Worm (Caenorhabditis elegans) whole organism, mixed stage, embryonic: ENCODE measurements around the gene fbxb-48.

ENCODE experiments used
- ces-1 ChIP-seq: fragments of 150-350 bp; optimal IDR thresholded peaks from 2 replicates; lab custom pipeline; 2014; ENCODE audit warnings: missing biosample characterization, missing genetic modification reagents, missing genetic modification characterization
- cnd-1 ChIP-seq: fragments of 200-800 bp; sonication (Bioruptor generic); optimal IDR thresholded peaks from 2 replicates; lab custom pipeline; 2018; ENCODE audit warnings: mild to moderate bottlenecking, missing genetic modification characterization, missing compliant biosample characterization
- lsy-2 ChIP-seq: fragments of 150-350 bp; optimal IDR thresholded peaks from 2 replicates; lab custom pipeline; 2014; ENCODE audit warnings: missing biosample characterization, missing genetic modification characterization
- mep-1 ChIP-seq: fragments of 150-350 bp; optimal IDR thresholded peaks from 2 replicates; lab custom pipeline; 2017; ENCODE audit warnings: missing biosample characterization, missing genetic modification reagents, missing genetic modification characterization, inconsistent platforms
- nhr-237 ChIP-seq: fragments of 150-350 bp; optimal IDR thresholded peaks from 2 replicates; lab custom pipeline; 2014; ENCODE audit warnings: missing biosample characterization, missing genetic modification characterization
- nhr-28 ChIP-seq: fragments of 150-350 bp; optimal IDR thresholded peaks from 2 replicates; lab custom pipeline; 2014; ENCODE audit warnings: missing biosample characterization, missing genetic modification characterization
- pha-4 ChIP-seq: fragments of 150-350 bp; optimal IDR thresholded peaks from 2 replicates; lab custom pipeline; 2018; ENCODE audit warnings: missing biosample characterization, missing genetic modification reagents, missing genetic modification characterization
- sem-2 ChIP-seq: fragments of 200-800 bp; sonication (Bioruptor generic); optimal IDR thresholded peaks from 2 replicates; lab custom pipeline; 2018; ENCODE audit warnings: mild to moderate bottlenecking, missing genetic modification characterization, missing compliant biosample characterization
- unc-39 ChIP-seq: fragments of 150-350 bp; optimal IDR thresholded peaks from 2 replicates; lab custom pipeline; 2014; ENCODE audit warnings: missing biosample characterization, missing genetic modification characterization
- zip-8 ChIP-seq: fragments of 150-350 bp; optimal IDR thresholded peaks from 2 replicates; lab custom pipeline; 2014; ENCODE audit warnings: missing biosample characterization, missing genetic modification characterization
- ztf-11 ChIP-seq: fragments of 150-350 bp; optimal IDR thresholded peaks from 2 replicates; lab custom pipeline; 2014; ENCODE audit warnings: missing biosample characterization, missing genetic modification characterization

DNA sequence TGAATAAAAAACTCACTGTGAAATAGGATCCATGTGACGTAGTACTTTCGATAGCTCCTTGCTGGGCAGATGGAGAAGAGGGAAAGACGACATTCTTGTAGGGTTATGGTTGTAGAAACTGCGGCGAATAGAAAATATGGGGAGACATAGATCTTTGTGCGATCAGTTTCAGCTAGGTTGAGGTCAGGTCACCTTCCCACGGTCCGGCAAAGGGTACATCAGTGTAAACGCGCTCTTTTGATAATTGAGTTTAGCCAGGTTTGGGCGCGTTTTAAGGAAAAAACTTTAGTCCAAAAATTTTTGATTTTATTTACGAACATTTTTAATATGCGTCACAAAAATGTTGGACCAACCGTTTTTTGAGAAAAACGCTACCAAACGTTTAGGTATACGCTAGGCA, 37.0 kb upstream of the fbxb-48 start, which contains the start of gene F36H5.17:
- TF ChIP-seq ztf-11: no peak
- TF ChIP-seq ces-1 (GFP tag; lab: Kevin White, UChicago): no peak
- TF ChIP-seq nhr-237 (tag; lab: Kevin White, UChicago): no peak
- TF ChIP-seq nhr-28 (tag; lab: Kevin White, UChicago): no peak
- TF ChIP-seq unc-39 (tag; lab: Kevin White, UChicago): no peak
- TF ChIP-seq sem-2: no peak
- no peak for TF ChIP-seq zip-8
- no peak for TF ChIP-seq lsy-2
- no peak for TF ChIP-seq mep-1 (tag; lab: Kevin White, UChicago)
- TF ChIP-seq pha-4 (tag; lab: Kevin White, UChicago): no peak
- TF ChIP-seq cnd-1 (tag; lab: Kevin White, UChicago): no peak
